Worm (Caenorhabditis elegans): ENCODE results near the gene nhr-111.

nhr-111 gene

ce11 chrV:16141071-16141470 lies 16.4 kb upstream of the nhr-111 start, which contains the start of gene clc-32:
clc-32 (minus strand) TSS chrV:16141171.
- TF ChIP-seq sptf-1 (tag; optimal IDR thresholded peaks at IDR 0.05) (no peak), tbx-8 (GFP tag; optimal IDR thresholded peaks at IDR 0.05) (no peak)

DNA sequence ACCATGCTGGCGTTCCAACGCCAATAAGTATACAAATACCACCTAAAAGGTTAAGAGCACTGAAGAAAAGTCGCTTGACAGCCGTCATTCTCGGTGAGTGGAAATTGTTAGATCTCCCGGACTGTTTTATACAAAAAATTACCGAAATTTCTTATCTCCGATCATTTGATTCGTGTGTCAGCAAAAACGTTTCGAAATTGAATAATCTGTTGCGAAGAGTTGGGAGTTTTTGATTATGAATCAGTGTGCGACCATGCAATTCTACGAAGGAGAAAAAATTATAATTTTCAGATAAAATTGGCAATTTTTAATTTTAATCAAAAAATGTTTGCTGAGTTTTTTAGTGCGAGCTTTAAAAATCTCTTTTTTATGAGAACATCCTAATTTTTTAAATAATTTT lies 14.9 kb upstream of the nhr-111 start, which contains the start of gene clc-11:
Gene clc-11 (minus strand): TSS at position 101 of the 400 bp plus-strand sequence.
- TF ChIP-seq lin-32 (GFP tag; optimal IDR thresholded peaks at IDR 0.05), result no peak
- TF ChIP-seq sem-2 (GFP tag; optimal IDR thresholded peaks at IDR 0.05), result no peak
- TF ChIP-seq zip-8 (tag; optimal IDR thresholded peaks at IDR 0.05), result no peak

- TF ChIP-seq blmp-1 (tag; optimal IDR thresholded peaks at IDR 0.05), result no peak
- TF ChIP-seq drap-1 (GFP tag; optimal IDR thresholded peaks at IDR 0.05), result no peak
- TF ChIP-seq snpc-4 (tag; optimal IDR thresholded peaks at IDR 0.05), result no peak
- TF ChIP-seq elt-3 (tag; optimal IDR thresholded peaks at IDR 0.05), result no peak
- TF ChIP-seq ham-2 (GFP tag; optimal IDR thresholded peaks at IDR 0.05), result no peak
- no peak for TF ChIP-seq unc-39 (tag; optimal IDR thresholded peaks at IDR 0.05)
- no peak for TF ChIP-seq sptf-1 (tag; optimal IDR thresholded peaks at IDR 0.05)
- TF ChIP-seq mep-1 (tag; optimal IDR thresholded peaks at IDR 0.05), result no peak
Measured at ce11 chrV:16137043-16137442, 12.4 kb upstream of the nhr-111 start, which contains the start of gene F44G3.7. F44G3.7 (minus strand) TSS chrV:16137143.

DNA sequence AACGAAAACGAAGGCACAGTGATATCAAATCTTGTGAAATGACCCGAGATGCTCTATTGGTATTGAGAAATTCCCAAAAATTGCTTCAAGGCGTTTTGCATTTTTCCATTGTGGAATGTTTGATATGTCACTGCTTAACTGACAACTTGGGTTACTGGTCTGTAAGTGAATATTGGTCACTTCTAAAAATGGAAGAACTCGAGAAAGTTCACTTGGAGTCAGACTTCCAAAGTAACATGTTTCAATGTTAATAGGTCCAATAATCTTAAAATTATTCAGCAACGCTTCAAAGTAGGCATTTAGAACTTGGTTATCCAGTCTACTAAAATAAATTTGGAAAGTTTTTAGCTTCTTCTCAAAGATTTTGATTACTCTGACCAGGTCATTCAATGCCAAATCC lies 8.1 kb upstream of the nhr-111 start, which contains the start of gene fbxa-144:
Gene fbxa-144 (minus strand): TSS at position 101 of the 400 bp plus-strand sequence.
- TF ChIP-seq nhr-28 (tag; optimal IDR thresholded peaks at IDR 0.05), result no peak
- TF ChIP-seq pha-4 (tag; optimal IDR thresholded peaks at IDR 0.05), result no peak
- TF ChIP-seq sem-2 (GFP tag; optimal IDR thresholded peaks at IDR 0.05), result no peak
- no peak for TF ChIP-seq nhr-2 (tag; optimal IDR thresholded peaks at IDR 0.05)
- no peak for TF ChIP-seq hlh-1 (tag; optimal IDR thresholded peaks at IDR 0.05)
- TF ChIP-seq unc-62 (GFP tag; optimal IDR thresholded peaks at IDR 0.05), result no peak
- no peak for TF ChIP-seq bed-3 (GFP tag; optimal IDR thresholded peaks at IDR 0.05)
- TF ChIP-seq zip-8 (tag; optimal IDR thresholded peaks at IDR 0.05), result no peak
- no peak for TF ChIP-seq nhr-237 (tag; optimal IDR thresholded peaks at IDR 0.05)
- TF ChIP-seq mls-2 (tag; optimal IDR thresholded peaks at IDR 0.05), result no peak
- no peak for TF ChIP-seq ceh-39 (tag; optimal IDR thresholded peaks at IDR 0.05)
- no peak for TF ChIP-seq M03D4.4 (tag; optimal IDR thresholded peaks at IDR 0.05)
- TF ChIP-seq mep-1 (tag; optimal IDR thresholded peaks at IDR 0.05), result no peak
- no peak for TF ChIP-seq flh-1 (GFP tag; optimal IDR thresholded peaks at IDR 0.05)
- TF ChIP-seq cnd-1 (tag; optimal IDR thresholded peaks at IDR 0.05), result no peak
- no peak for TF ChIP-seq ztf-11 (tag; optimal IDR thresholded peaks at IDR 0.05)

DNA sequence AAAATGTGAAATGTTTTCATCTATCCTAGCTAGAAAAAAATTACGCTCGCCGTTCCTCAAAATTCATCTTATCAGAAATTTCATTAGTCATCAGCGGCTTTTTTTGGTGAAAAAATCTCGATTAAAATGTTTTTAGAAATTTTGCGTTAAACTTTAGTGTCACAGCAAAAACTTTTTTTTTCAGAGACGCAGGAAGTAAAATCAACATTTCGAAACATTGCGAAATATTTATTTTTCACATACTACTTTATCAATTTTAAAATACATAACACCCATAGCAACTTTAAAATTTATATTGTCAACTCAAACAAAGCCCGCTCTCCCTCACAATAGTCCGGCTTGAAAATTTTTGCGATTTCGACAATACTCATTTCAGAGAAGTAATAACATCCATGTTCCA lies 7.6 kb upstream of the nhr-111 start:
- TF ChIP-seq ces-1 (GFP tag; optimal IDR thresholded peaks at IDR 0.05) (no peak), lin-13 (tag; optimal IDR thresholded peaks at IDR 0.05) (no peak), nhr-237 (tag; optimal IDR thresholded peaks at IDR 0.05) (no peak), mab-5 (tag; optimal IDR thresholded peaks at IDR 0.05) (no peak), elt-3 (tag; optimal IDR thresholded peaks at IDR 0.05) (no peak), snpc-4 (tag; optimal IDR thresholded peaks at IDR 0.05) (no peak), nhr-28 (tag; optimal IDR thresholded peaks at IDR 0.05) (no peak), nhr-2 (tag; optimal IDR thresholded peaks at IDR 0.05) (no peak), ztf-11 (tag; optimal IDR thresholded peaks at IDR 0.05) (no peak), hlh-1 (tag; optimal IDR thresholded peaks at IDR 0.05) (no peak), lin-32 (GFP tag; optimal IDR thresholded peaks at IDR 0.05) (no peak), mep-1 (tag; optimal IDR thresholded peaks at IDR 0.05) (no peak), elt-1 (tag; optimal IDR thresholded peaks at IDR 0.05; ENCODE audit: borderline replicate concordance, insufficient read depth) (no peak), ceh-43 (GFP tag; optimal IDR thresholded peaks at IDR 0.05) (no peak), flh-1 (GFP tag; optimal IDR thresholded peaks at IDR 0.05) (no peak), sem-2 (GFP tag; optimal IDR thresholded peaks at IDR 0.05) (no peak), tbx-8 (GFP tag; optimal IDR thresholded peaks at IDR 0.05) (no peak), nhr-76 (tag; optimal IDR thresholded peaks at IDR 0.05) (no peak)

ce11 chrV:16131249-16131648 lies 6.6 kb upstream of the nhr-111 start, which contains the start of gene fbxa-142:
fbxa-142 (minus strand) TSS chrV:16131349.
- no peak for TF ChIP-seq nhr-76 (tag; optimal IDR thresholded peaks at IDR 0.05)
- no peak for TF ChIP-seq nhr-28 (tag; optimal IDR thresholded peaks at IDR 0.05)
- no peak for TF ChIP-seq unc-39 (tag; optimal IDR thresholded peaks at IDR 0.05)
- no peak for TF ChIP-seq nhr-2 (tag; optimal IDR thresholded peaks at IDR 0.05)
- TF ChIP-seq snpc-4 (tag; optimal IDR thresholded peaks at IDR 0.05), result no peak
- TF ChIP-seq mab-5 (tag; optimal IDR thresholded peaks at IDR 0.05), result no peak
- TF ChIP-seq hlh-1 (tag; optimal IDR thresholded peaks at IDR 0.05), result no peak
- no peak for TF ChIP-seq unc-62 (GFP tag; optimal IDR thresholded peaks at IDR 0.05)
- no peak for TF ChIP-seq ztf-11 (tag; optimal IDR thresholded peaks at IDR 0.05)
- TF ChIP-seq ham-2 (GFP tag; optimal IDR thresholded peaks at IDR 0.05), result no peak
- TF ChIP-seq cnd-1 (tag; optimal IDR thresholded peaks at IDR 0.05), result no peak
- no peak for TF ChIP-seq ceh-43 (GFP tag; optimal IDR thresholded peaks at IDR 0.05)
- no peak for TF ChIP-seq nhr-12 (tag; optimal IDR thresholded peaks at IDR 0.05)
- TF ChIP-seq blmp-1 (tag; optimal IDR thresholded peaks at IDR 0.05), result no peak
- TF ChIP-seq elt-1 (tag; optimal IDR thresholded peaks at IDR 0.05; ENCODE audit: borderline replicate concordance, insufficient read depth), result no peak
- no peak for TF ChIP-seq drap-1 (GFP tag; optimal IDR thresholded peaks at IDR 0.05)
